Fruit fly (Drosophila melanogaster) whole organism: ENCODE data around the gene Cpr64Aa.

Experiments used
- CG8478 ChIP-seq: fragments of >200 bp; optimal IDR thresholded peaks from 2 replicates; lab custom pipeline; 2018; ENCODE audit warnings: inconsistent platforms
- Dll ChIP-seq: fragments of >200 bp; optimal IDR thresholded peaks from 2 replicates; lab custom pipeline; 2017
- EcR ChIP-seq, 2 experiments: fragments of >200 bp; optimal IDR thresholded peaks; 2 replicates each; lab custom pipeline; 2017; ENCODE audit warnings: missing biosample characterization in 2 of 2, missing genetic modification characterization in 2 of 2, missing genetic modification reagents in 2 of 2
- pan ChIP-seq: fragments of >200 bp; optimal IDR thresholded peaks from 2 replicates; lab custom pipeline; 2017
- psq ChIP-seq: fragments of >200 bp; optimal IDR thresholded peaks from 2 replicates; lab custom pipeline; 2017
- usp ChIP-seq: fragments of >200 bp; optimal IDR thresholded peaks from 2 replicates; lab custom pipeline; 2017; ENCODE audit warnings: missing biosample characterization, missing genetic modification characterization, mixed read lengths

DNA sequence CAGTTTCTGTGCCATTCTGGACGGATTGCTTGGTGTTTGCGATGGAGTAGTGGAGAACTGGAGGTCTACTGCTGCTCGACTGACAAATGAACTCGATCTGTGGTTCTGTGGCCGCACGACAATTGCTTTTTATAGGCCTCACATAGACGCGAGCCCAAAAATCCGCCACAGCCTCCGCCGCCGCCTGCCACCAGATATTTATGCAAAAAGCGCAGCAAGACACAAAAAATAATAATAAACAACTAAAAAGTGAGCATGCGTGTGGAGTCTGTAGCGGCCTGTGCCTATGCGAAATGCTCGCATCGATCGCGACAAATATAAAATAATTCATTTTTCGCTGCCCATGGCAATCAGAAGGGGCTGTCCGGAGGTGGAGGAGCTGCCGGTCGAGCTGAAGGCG, at the start of gene Cpr64Aa:
- no peak for TF ChIP-seq CG8478 (lab: Kevin White, UChicago)
- TF ChIP-seq usp, result no peak
- TF ChIP-seq Dll, result no peak
- no peak for TF ChIP-seq psq
- no peak for TF ChIP-seq pan
- TF ChIP-seq EcR (GFP tag; optimal IDR thresholded peaks at IDR 0.05; lab: Kevin White, UChicago), result no peak
